Worm (Caenorhabditis elegans) whole organism, L4 larva: Measurements from ENCODE around the gene amt-1.

ENCODE experiments used
- D1046.2 ChIP-seq: fragments of 200-800 bp; sonication (Bioruptor generic); IDR thresholded peaks from 2 replicates; pipeline ENCODE4 v1.3.6; 2022; ENCODE audit warnings: missing genetic modification characterization, missing compliant biosample characterization
- F26F4.8 ChIP-seq: fragments of 200-800 bp; sonication (Bioruptor generic); conservative IDR thresholded peaks from 2 replicates; pipeline ENCODE4 v1.3.6; 2022; ENCODE audit warnings: missing genetic modification characterization, missing compliant biosample characterization
- F44E2.7 ChIP-seq: fragments of 200-800 bp; sonication (Bioruptor generic); IDR thresholded peaks from 2 replicates; pipeline ENCODE4 v2.1.2; 2022; ENCODE audit warnings: missing genetic modification characterization, missing compliant biosample characterization
- R02D3.7 ChIP-seq: fragments of 150-350 bp; sonication (generic microtip); optimal IDR thresholded peaks from 3 replicates; lab custom pipeline; 2014; ENCODE audit warnings: missing biosample characterization, missing genetic modification characterization
- Y5F2A.4 ChIP-seq: fragments of 200-800 bp; sonication (Bioruptor generic); optimal IDR thresholded peaks from 2 replicates; lab custom pipeline; 2018; ENCODE audit warnings: mild to moderate bottlenecking, missing genetic modification characterization, missing compliant biosample characterization
- ZK337.2 ChIP-seq: fragments of 200-800 bp; sonication (Bioruptor generic); IDR thresholded peaks from 2 replicates; pipeline ENCODE4 v1.3.6; 2022; ENCODE audit warnings: missing genetic modification reagents, missing genetic modification characterization, missing compliant biosample characterization
- aha-1 ChIP-seq: fragments of 150-350 bp; peaks from one replicate; lab custom pipeline; 2014; ENCODE audit warnings: missing biosample characterization, missing genetic modification characterization
- aly-2 ChIP-seq: sonication (generic microtip); optimal IDR thresholded peaks from 2 replicates; lab custom pipeline; 2018; ENCODE audit warnings: missing biosample characterization, missing genetic modification characterization
- ceh-32 ChIP-seq: sonication (generic microtip); optimal IDR thresholded peaks from 2 replicates; lab custom pipeline; 2016; ENCODE audit warnings: mild to moderate bottlenecking, missing genetic modification characterization, missing compliant biosample characterization; ENCODE audit not compliant: poor library complexity
- ceh-44 ChIP-seq: fragments of 200-800 bp; sonication (Bioruptor generic); IDR thresholded peaks from 2 replicates; pipeline ENCODE4 v1.3.6; 2022; ENCODE audit warnings: missing genetic modification reagents, missing genetic modification characterization, missing compliant biosample characterization
- cey-2 ChIP-seq: sonication (generic microtip); optimal IDR thresholded peaks from 3 replicates; lab custom pipeline; 2017; ENCODE audit warnings: missing genetic modification characterization, mild to moderate bottlenecking, missing compliant biosample characterization, antibody characterized with exemption, borderline replicate concordance; ENCODE audit not compliant: insufficient read depth
- dpl-1 ChIP-seq: fragments of 150-350 bp; optimal IDR thresholded peaks from 2 replicates; lab custom pipeline; 2014; ENCODE audit warnings: missing biosample characterization, missing genetic modification reagents, missing genetic modification characterization
- dve-1 ChIP-seq: sonication (generic microtip); optimal IDR thresholded peaks from 2 replicates; lab custom pipeline; 2017; ENCODE audit warnings: antibody characterized with exemption, mild to moderate bottlenecking, missing genetic modification characterization, missing compliant biosample characterization; ENCODE audit not compliant: insufficient read depth
- egl-43 ChIP-seq: fragments of 200-800 bp; sonication (Bioruptor generic); IDR thresholded peaks from 2 replicates; pipeline ENCODE4 v1.3.6; 2022; ENCODE audit warnings: missing genetic modification reagents, missing genetic modification characterization, missing compliant biosample characterization
- fos-1 ChIP-seq: fragments of 150-350 bp; optimal IDR thresholded peaks from 2 replicates; lab custom pipeline; 2014; ENCODE audit warnings: missing biosample characterization, missing genetic modification characterization
- hif-1 ChIP-seq, 2 experiments: sonication (generic microtip); optimal IDR thresholded peaks; 2 replicates each; lab custom pipeline; 2016 to 2017; ENCODE audit warnings: missing compliant biosample characterization in 2 of 2, missing genetic modification characterization in 2 of 2, missing genetic modification reagents in 2 of 2, missing genotype in 2 of 2, mild to moderate bottlenecking in 1 of 2
- hlh-30 ChIP-seq: sonication (generic microtip); optimal IDR thresholded peaks from 2 replicates; lab custom pipeline; 2017; ENCODE audit warnings: antibody characterized with exemption, mild to moderate bottlenecking, missing genetic modification characterization, missing compliant biosample characterization; ENCODE audit not compliant: insufficient read depth
- hmg-1.1 ChIP-seq: fragments of 200-800 bp; sonication (Bioruptor generic); IDR thresholded peaks from 2 replicates; pipeline ENCODE4 v1.3.6; 2022; ENCODE audit warnings: missing genetic modification reagents, missing genetic modification characterization, missing compliant biosample characterization
- lim-7 ChIP-seq: fragments of 200-800 bp; sonication (Bioruptor generic); IDR thresholded peaks from 2 replicates; pipeline ENCODE4 v1.3.6; 2022; ENCODE audit warnings: missing genetic modification characterization, missing compliant biosample characterization
- lin-13 ChIP-seq: fragments of 150-350 bp; optimal IDR thresholded peaks from 2 replicates; lab custom pipeline; 2014; ENCODE audit warnings: missing biosample characterization, missing genetic modification reagents, missing genetic modification characterization
- lin-29 ChIP-seq: fragments of 200-800 bp; sonication (Bioruptor generic); IDR thresholded peaks from 2 replicates; pipeline ENCODE4 v1.3.6; 2022; ENCODE audit warnings: missing genetic modification reagents, missing genetic modification characterization, missing compliant biosample characterization
- lin-38 ChIP-seq: fragments of 200-800 bp; sonication (Bioruptor generic); IDR thresholded peaks from 2 replicates; pipeline ENCODE4 v1.3.6; 2022; ENCODE audit warnings: missing genetic modification reagents, missing genetic modification characterization, missing compliant biosample characterization
- lin-39 ChIP-seq: fragments of 150-350 bp; optimal IDR thresholded peaks from 2 replicates; lab custom pipeline; 2014; ENCODE audit warnings: missing biosample characterization, missing genetic modification reagents, missing genetic modification characterization
- lir-3 ChIP-seq: sonication (generic microtip); optimal IDR thresholded peaks from 2 replicates; lab custom pipeline; 2016; ENCODE audit warnings: mild to moderate bottlenecking, missing genetic modification characterization, missing compliant biosample characterization
- lsy-2 ChIP-seq, 2 experiments: fragments of 150-350 bp in 1 of 2; sonication (generic microtip) in 1 of 2; optimal IDR thresholded peaks; 2 replicates each; lab custom pipeline; 2014 to 2017; ENCODE audit warnings: missing biosample characterization in 2 of 2, missing genetic modification characterization in 2 of 2
- mdl-1 ChIP-seq, 2 experiments: fragments of 150-350 bp in 1 of 2; sonication (generic microtip) in 1 of 2; optimal IDR thresholded peaks; 2 replicates each; lab custom pipeline; 2014 to 2017; ENCODE audit warnings: missing biosample characterization in 2 of 2, missing genetic modification characterization in 2 of 2
- mes-2 ChIP-seq: sonication (generic microtip); optimal IDR thresholded peaks from 2 replicates; lab custom pipeline; 2016; ENCODE audit warnings: missing genotype, mild to moderate bottlenecking, missing genetic modification characterization, missing compliant biosample characterization; ENCODE audit not compliant: poor library complexity, severe bottlenecking
- nhr-10 ChIP-seq: fragments of 150-350 bp; optimal IDR thresholded peaks from 2 replicates; lab custom pipeline; 2014; ENCODE audit warnings: missing biosample characterization, missing genetic modification characterization
- nhr-111 ChIP-seq: fragments of 200-800 bp; sonication (Bioruptor generic); optimal IDR thresholded peaks from 2 replicates; lab custom pipeline; 2018; ENCODE audit warnings: mild to moderate bottlenecking, missing genetic modification characterization, missing compliant biosample characterization
- nhr-25 ChIP-seq: sonication (generic microtip); optimal IDR thresholded peaks from 2 replicates; lab custom pipeline; 2017; ENCODE audit warnings: missing genetic modification characterization, mild to moderate bottlenecking, missing compliant biosample characterization, antibody characterized with exemption, moderate library complexity, borderline replicate concordance; ENCODE audit not compliant: insufficient read depth
- nhr-28 ChIP-seq: fragments of 150-350 bp; optimal IDR thresholded peaks from 2 replicates; lab custom pipeline; 2014; ENCODE audit warnings: missing biosample characterization, missing genetic modification characterization
- nhr-41 ChIP-seq: fragments of 200-800 bp; sonication (Bioruptor generic); IDR thresholded peaks from 2 replicates; pipeline ENCODE4 v1.3.6; 2022; ENCODE audit warnings: missing genetic modification reagents, missing genetic modification characterization, missing compliant biosample characterization
- nhr-6 ChIP-seq: fragments of 150-350 bp; optimal IDR thresholded peaks from 2 replicates; lab custom pipeline; 2014; ENCODE audit warnings: missing biosample characterization, missing genetic modification characterization
- pha-4 ChIP-seq, 2 experiments: fragments of 150-350 bp in 1 of 2; fragments of 200-800 bp in 1 of 2; sonication (Bioruptor generic) in 1 of 2; IDR thresholded peaks in 1 of 2; optimal IDR thresholded peaks in 1 of 2; 2 replicates each; pipeline versions ENCODE4 v1.3.6 to Lab custom; 2014 to 2022; ENCODE audit warnings: missing genetic modification characterization in 2 of 2, missing genetic modification reagents in 2 of 2, missing biosample characterization in 1 of 2, missing compliant biosample characterization in 1 of 2
- pqm-1 ChIP-seq: sonication (generic microtip); optimal IDR thresholded peaks from 2 replicates; lab custom pipeline; 2017; ENCODE audit warnings: missing biosample characterization, missing genetic modification characterization
- rbr-2 ChIP-seq: sonication (generic microtip); optimal IDR thresholded peaks from 2 replicates; lab custom pipeline; 2016; ENCODE audit warnings: missing genotype, missing genetic modification characterization, missing compliant biosample characterization
- saeg-2 ChIP-seq: fragments of 200-800 bp; sonication (Bioruptor generic); IDR thresholded peaks from 2 replicates; pipeline ENCODE4 v1.3.6; 2022; ENCODE audit warnings: missing genetic modification reagents, missing genetic modification characterization, missing compliant biosample characterization
- skn-1 ChIP-seq: fragments of 150-350 bp; optimal IDR thresholded peaks from 2 replicates; lab custom pipeline; 2014; ENCODE audit warnings: missing biosample characterization, missing genetic modification characterization
- snpc-1.2 ChIP-seq: fragments of 200-800 bp; sonication (Bioruptor generic); IDR thresholded peaks from 2 replicates; pipeline ENCODE4 v1.3.6; 2022; ENCODE audit warnings: missing genetic modification reagents, missing genetic modification characterization, missing compliant biosample characterization
- tag-97 ChIP-seq: fragments of 200-800 bp; sonication (Bioruptor generic); IDR thresholded peaks from 2 replicates; pipeline ENCODE4 v1.3.6; 2022; ENCODE audit warnings: missing genetic modification characterization, missing compliant biosample characterization
- unc-130 ChIP-seq: sonication (generic microtip); optimal IDR thresholded peaks from 2 replicates; lab custom pipeline; 2016; ENCODE audit warnings: missing genetic modification reagents, missing genetic modification characterization, missing compliant biosample characterization
- unc-39 ChIP-seq: sonication (generic microtip); optimal IDR thresholded peaks from 2 replicates; lab custom pipeline; 2017; ENCODE audit warnings: missing biosample characterization, missing genetic modification characterization
- vab-7 ChIP-seq: fragments of 200-800 bp; sonication (Bioruptor generic); IDR thresholded peaks from 2 replicates; pipeline ENCODE4 v1.3.6; 2022; ENCODE audit warnings: missing genetic modification reagents, missing genetic modification characterization, missing compliant biosample characterization
- zfp-3 ChIP-seq: fragments of 200-800 bp; sonication (Bioruptor generic); conservative IDR thresholded peaks from 2 replicates; pipeline ENCODE4 v1.3.6; 2022; ENCODE audit warnings: missing genetic modification reagents, missing genetic modification characterization, missing compliant biosample characterization

The amt-1 gene

ce11 chrX:4607300-4607699, 36.1 kb downstream of the amt-1 start:
- TF ChIP-seq aly-2 (no peak), snpc-1.2 (GFP tag; lab: Robert Waterston, UW) (peak; percentile 67; the same call in 1 of the 2 replicates), lim-7 (GFP tag; lab: Robert Waterston, UW) (peak; percentile 60), hlh-30 (tag; lab: Kevin White, UChicago) (peak; percentile 15)

- peak; percentile 17 for TF ChIP-seq aha-1 (tag; lab: Kevin White, UChicago)
- TF ChIP-seq lin-38, result no peak
These were observed 38.4 kb downstream of the amt-1 start for ce11 chrX:4609635-4610034.

ce11 chrX:4615034-4615433, 43.8 kb downstream of the amt-1 start:
- TF ChIP-seq Y5F2A.4 (GFP tag; lab: Kevin White, UChicago) (no peak), unc-130 (GFP tag; lab: Kevin White, UChicago) (no peak), nhr-41 (GFP tag; lab: Robert Waterston, UW) (no peak), cey-2 (tag; lab: Kevin White, UChicago) (no peak), aha-1 (tag; lab: Kevin White, UChicago) (peak; percentile 97)

ce11 chrX:4616832-4617231, 45.6 kb downstream of the amt-1 start:
- TF ChIP-seq zfp-3 (no peak), hmg-1.1 (GFP tag; lab: Robert Waterston, UW) (peak; percentile 81), D1046.2 (GFP tag; lab: Robert Waterston, UW) (no peak), F44E2.7 (GFP tag; lab: Robert Waterston, UW) (no peak), fos-1 (tag; lab: Kevin White, UChicago) (no peak), ceh-32 (no peak), pha-4 (GFP tag; IDR thresholded peaks at IDR 0.05; lab: Robert Waterston, UW) (no peak), pha-4 (tag; optimal IDR thresholded peaks at IDR 0.05; lab: Kevin White, UChicago) (no peak), dve-1 (tag; lab: Kevin White, UChicago) (peak; percentile 11), mdl-1 (tag; optimal IDR thresholded peaks at IDR 0.05; lab: Kevin White, UChicago) (peak in 1 of 2 experiments; percentile 15), unc-39 (tag; lab: Kevin White, UChicago) (no peak), egl-43 (GFP tag; lab: Robert Waterston, UW) (0 out of 2 replicates have a peak, but pooled peaks have one; percentile 59), pqm-1 (no peak), lin-13 (peak; percentile 1), ZK337.2 (no peak), R02D3.7 (tag; lab: Kevin White, UChicago) (no peak), saeg-2 (GFP tag; lab: Robert Waterston, UW) (no peak), hif-1 (tag; optimal IDR thresholded peaks at IDR 0.05; lab: Kevin White, UChicago) (peak in 1 of 2 experiments; percentile 29), nhr-25 (tag; lab: Kevin White, UChicago) (peak; percentile 4), lim-7 (GFP tag; lab: Robert Waterston, UW) (no peak), dpl-1 (GFP tag; lab: Kevin White, UChicago) (peak; percentile 23), ceh-44 (0 out of 2 replicates have a peak, but pooled peaks have one; percentile 2), tag-97 (GFP tag; lab: Robert Waterston, UW) (no peak), nhr-10 (tag; lab: Kevin White, UChicago) (no peak), lin-39 (tag; lab: Kevin White, UChicago) (no peak), nhr-6 (tag; lab: Kevin White, UChicago) (peak; percentile 27), vab-7 (GFP tag; lab: Robert Waterston, UW) (peak; percentile 25; the same call in 1 of the 2 replicates), lir-3 (tag; lab: Kevin White, UChicago) (no peak), lsy-2 (tag; optimal IDR thresholded peaks at IDR 0.05; lab: Kevin White, UChicago) (peak in 1 of 2 experiments; percentile 33), F26F4.8 (GFP tag; lab: Robert Waterston, UW) (no peak), rbr-2 (tag; lab: Kevin White, UChicago) (peak; percentile 46), lin-29 (GFP tag; lab: Robert Waterston, UW) (no peak), nhr-111 (GFP tag; lab: Kevin White, UChicago) (no peak), skn-1 (no peak), nhr-28 (tag; lab: Kevin White, UChicago) (no peak), mes-2 (tag; lab: Kevin White, UChicago) (peak; percentile 30), nhr-41 (GFP tag; lab: Robert Waterston, UW) (no peak)
